Fruit fly (Drosophila melanogaster) whole organism, embryonic: ENCODE data around the gene RpLP1.

Source experiments
- Antp ChIP-seq: fragments of 200-800 bp; sonication (Bioruptor generic); optimal IDR thresholded peaks from 3 replicates; lab custom pipeline; 2016; ENCODE audit warnings: missing biosample characterization, missing genetic modification characterization
- CTCF ChIP-seq: fragments of 200-800 bp; sonication (Bioruptor generic); optimal IDR thresholded peaks from 2 replicates; lab custom pipeline; 2017; ENCODE audit warnings: missing biosample characterization, mild to moderate bottlenecking, missing genetic modification characterization, moderate library complexity
- Jarid2 ChIP-seq: fragments of 200-800 bp; sonication (Bioruptor generic); optimal IDR thresholded peaks from 3 replicates; lab custom pipeline; 2017; ENCODE audit warnings: mild to moderate bottlenecking, missing biosample characterization, missing genetic modification reagents, missing genetic modification characterization
- Mes4 ChIP-seq: fragments of 200-800 bp; sonication (Bioruptor generic); optimal IDR thresholded peaks from 2 replicates; lab custom pipeline; 2016; ENCODE audit warnings: missing biosample characterization, missing genetic modification characterization

dm6 chr2L:452872-453271 is 33.1 kb downstream of the RpLP1 start, which contains the start of the genes crq and shv:
- TF ChIP-seq Mes4 (no peak), Jarid2 (no peak), Antp (GFP tag; lab: Kevin White, UChicago) (no peak), CTCF (GFP tag; lab: Kevin White, UChicago) (peak; percentile 14)
